Worm (Caenorhabditis elegans) whole organism, early embryonic: ENCODE measurements around the gene best-15.

Source experiments
- ama-1 ChIP-seq: fragments of 150-350 bp; optimal IDR thresholded peaks from 2 replicates; lab custom pipeline; 2014
- ets-7 ChIP-seq: sonication (generic microtip); optimal IDR thresholded peaks from 2 replicates; lab custom pipeline; 2016; ENCODE audit warnings: missing genotype, missing genetic modification characterization, missing compliant biosample characterization
- flt-1 ChIP-seq: fragments of 200-800 bp; sonication (Bioruptor generic); IDR thresholded peaks from 2 replicates; pipeline ENCODE4 v1.3.6; 2022; ENCODE audit warnings: missing genetic modification characterization, missing compliant biosample characterization
- pes-1 ChIP-seq: fragments of 200-800 bp; sonication (Bioruptor generic); IDR thresholded peaks from 2 replicates; pipeline ENCODE4 v1.3.6; 2022; ENCODE audit warnings: missing genetic modification reagents, missing genetic modification characterization, missing compliant biosample characterization
- tbx-37 ChIP-seq: fragments of 200-800 bp; sonication (Bioruptor generic); conservative IDR thresholded peaks from 2 replicates; pipeline ENCODE4 v1.3.6; 2022; ENCODE audit warnings: missing genetic modification reagents, missing genetic modification characterization, missing compliant biosample characterization

- TF ChIP-seq flt-1 (GFP tag; lab: Robert Waterston, UW) (no peak), pes-1 (GFP tag; lab: Robert Waterston, UW) (no peak), ama-1 (lab: Kevin White, UChicago) (no peak), tbx-37 (GFP tag; lab: Robert Waterston, UW) (no peak), ets-7 (tag; lab: Kevin White, UChicago) (no peak)
Observed at ce11 chrIV:10842705-10843364, 10.8 kb upstream of the best-15 start, which contains the start of gene T11G6.5.
